Fruit fly (Drosophila melanogaster) Kc167 (cell line): Measurements from ENCODE around the gene Sfp24Bd.

Source experiments
- Myc ChIP-seq: fragments of >200 bp; optimal IDR thresholded peaks from 2 replicates; lab custom pipeline; 2017; ENCODE audit warnings: missing external identifiers
- Sin3A ChIP-seq: fragments of >200 bp; optimal IDR thresholded peaks from 2 replicates; lab custom pipeline; 2018; ENCODE audit warnings: missing external identifiers
- h ChIP-seq: fragments of >200 bp; optimal IDR thresholded peaks from 3 replicates; lab custom pipeline; 2018; ENCODE audit warnings: missing external identifiers
- insv ChIP-seq: fragments of >200 bp; optimal IDR thresholded peaks from 3 replicates; lab custom pipeline; 2018; ENCODE audit warnings: missing external identifiers
- psq ChIP-seq: fragments of >200 bp; optimal IDR thresholded peaks from 2 replicates; lab custom pipeline; 2017; ENCODE audit warnings: missing external identifiers
- ttk ChIP-seq: sonication (Bioruptor generic); optimal IDR thresholded peaks from 2 replicates; lab custom pipeline; 2017; ENCODE audit warnings: missing external identifiers

DNA sequence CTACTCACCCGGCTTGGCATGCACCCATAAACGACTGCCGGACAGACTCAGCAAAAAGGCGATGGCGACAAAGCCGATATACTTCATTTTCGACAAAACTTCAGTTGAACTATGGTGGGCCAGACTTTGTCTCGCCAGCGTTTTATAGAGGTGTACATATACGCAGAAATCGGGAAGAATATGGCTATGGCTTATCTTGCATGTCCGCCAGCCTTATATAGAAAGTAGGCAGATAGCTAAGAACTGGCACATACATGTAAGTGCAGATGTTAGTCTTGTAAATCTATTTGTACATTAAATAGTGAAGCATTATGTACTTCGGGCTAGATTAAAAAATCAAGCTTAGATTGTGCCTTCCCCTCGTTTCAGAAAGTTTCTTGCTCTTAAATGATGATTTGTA, 24.1 kb upstream of the Sfp24Bd start, which contains the start of gene CG3513:
- no peak for TF ChIP-seq psq (lab: Kevin White, UChicago)
- TF ChIP-seq ttk (lab: Kevin White, UChicago): no peak
- TF ChIP-seq insv (lab: Kevin White, UChicago): no peak
- no peak for TF ChIP-seq h (lab: Kevin White, UChicago)
- no peak for TF ChIP-seq Sin3A
- TF ChIP-seq Myc (lab: Kevin White, UChicago): no peak
